Worm (Caenorhabditis elegans) whole organism, L3 larva: ENCODE results near the gene F07C6.4.

Source experiments
- ZK546.5 ChIP-seq: sonication (generic microtip); optimal IDR thresholded peaks from 2 replicates; lab custom pipeline; 2017; ENCODE audit warnings: missing biosample characterization, missing genetic modification characterization
- aly-2 ChIP-seq: fragments of 150-350 bp; optimal IDR thresholded peaks from 2 replicates; lab custom pipeline; 2014; ENCODE audit warnings: missing biosample characterization, missing genetic modification characterization
- ama-1 ChIP-seq: fragments of 150-350 bp; optimal IDR thresholded peaks from 2 replicates; lab custom pipeline; 2018
- ceh-16 ChIP-seq: sonication (generic microtip); optimal IDR thresholded peaks from 2 replicates; lab custom pipeline; 2017; ENCODE audit warnings: missing biosample characterization, missing genetic modification characterization
- ceh-28 ChIP-seq: fragments of 150-350 bp; optimal IDR thresholded peaks from 2 replicates; lab custom pipeline; 2014; ENCODE audit warnings: missing biosample characterization, missing genetic modification reagents, missing genetic modification characterization
- ceh-82 ChIP-seq: fragments of 150-350 bp; optimal IDR thresholded peaks from 2 replicates; lab custom pipeline; 2014; ENCODE audit warnings: missing biosample characterization, missing genetic modification characterization
- ceh-9 ChIP-seq: sonication (generic microtip); optimal IDR thresholded peaks from 2 replicates; lab custom pipeline; 2018; ENCODE audit warnings: missing biosample characterization, missing genetic modification characterization
- egl-27 ChIP-seq: sonication (generic microtip); optimal IDR thresholded peaks from 4 replicates; lab custom pipeline; 2017; ENCODE audit warnings: missing biosample characterization, missing genetic modification reagents, missing genetic modification characterization
- egl-5 ChIP-seq: fragments of 150-350 bp; optimal IDR thresholded peaks from 2 replicates; lab custom pipeline; 2017; ENCODE audit warnings: missing biosample characterization, missing genetic modification reagents, missing genetic modification characterization, inconsistent platforms
- elt-1 ChIP-seq: fragments of 150-350 bp; optimal IDR thresholded peaks from 2 replicates; lab custom pipeline; 2014; ENCODE audit warnings: missing biosample characterization, missing genetic modification characterization
- elt-2 ChIP-seq: sonication (generic microtip); optimal IDR thresholded peaks from 2 replicates; lab custom pipeline; 2016; ENCODE audit warnings: missing genetic modification reagents, mild to moderate bottlenecking, missing genetic modification characterization, missing compliant biosample characterization
- fkh-10 ChIP-seq: sonication (generic microtip); optimal IDR thresholded peaks from 2 replicates; lab custom pipeline; 2017; ENCODE audit warnings: missing biosample characterization, missing genetic modification reagents, missing genetic modification characterization
- fos-1 ChIP-seq: fragments of 150-350 bp; optimal IDR thresholded peaks from 2 replicates; lab custom pipeline; 2014; ENCODE audit warnings: missing biosample characterization, missing genetic modification characterization
- hmg-11 ChIP-seq: sonication (generic microtip); optimal IDR thresholded peaks from 2 replicates; lab custom pipeline; 2016; ENCODE audit warnings: missing genetic modification characterization, missing compliant biosample characterization
- jun-1 ChIP-seq: fragments of 150-350 bp; optimal IDR thresholded peaks from 2 replicates; lab custom pipeline; 2014; ENCODE audit warnings: missing biosample characterization, missing genetic modification reagents, missing genetic modification characterization
- lin-39 ChIP-seq: fragments of 150-350 bp; optimal IDR thresholded peaks from 2 replicates; lab custom pipeline; 2018; ENCODE audit warnings: missing biosample characterization, missing genetic modification reagents, missing genetic modification characterization
- mdl-1 ChIP-seq: fragments of 150-350 bp; optimal IDR thresholded peaks from 2 replicates; lab custom pipeline; 2014; ENCODE audit warnings: missing biosample characterization, missing genetic modification characterization
- mml-1 ChIP-seq: fragments of 150-350 bp; sonication (generic microtip); optimal IDR thresholded peaks from 3 replicates; lab custom pipeline; 2014; ENCODE audit warnings: missing biosample characterization, missing genetic modification characterization
- nfya-1 ChIP-seq: sonication (generic microtip); optimal IDR thresholded peaks from 2 replicates; lab custom pipeline; 2017; ENCODE audit warnings: missing genetic modification characterization, mild to moderate bottlenecking, missing compliant biosample characterization, antibody characterized with exemption, moderate library complexity; ENCODE audit not compliant: insufficient read depth
- nhr-12 ChIP-seq: fragments of 150-350 bp; optimal IDR thresholded peaks from 2 replicates; lab custom pipeline; 2014; ENCODE audit warnings: missing biosample characterization, missing genetic modification characterization
- nhr-23 ChIP-seq: fragments of 150-350 bp; optimal IDR thresholded peaks from 2 replicates; lab custom pipeline; 2014; ENCODE audit warnings: missing biosample characterization, missing genetic modification reagents, missing genetic modification characterization
- nhr-25 ChIP-seq: sonication (generic microtip); optimal IDR thresholded peaks from 2 replicates; lab custom pipeline; 2017; ENCODE audit warnings: missing biosample characterization, missing genetic modification characterization
- nhr-28 ChIP-seq: fragments of 150-350 bp; optimal IDR thresholded peaks from 2 replicates; lab custom pipeline; 2014; ENCODE audit warnings: missing biosample characterization, missing genetic modification characterization
- nhr-43 ChIP-seq: sonication (generic microtip); optimal IDR thresholded peaks from 2 replicates; lab custom pipeline; 2016; ENCODE audit warnings: mild to moderate bottlenecking, missing genetic modification characterization, missing compliant biosample characterization; ENCODE audit not compliant: poor library complexity, severe bottlenecking
- pha-4 ChIP-seq: fragments of 150-350 bp; optimal IDR thresholded peaks from 2 replicates; lab custom pipeline; 2014; ENCODE audit warnings: missing biosample characterization, missing genetic modification reagents, missing genetic modification characterization
- pqm-1 ChIP-seq: fragments of 150-350 bp; optimal IDR thresholded peaks from 2 replicates; lab custom pipeline; 2017; ENCODE audit warnings: missing biosample characterization, missing genetic modification characterization, inconsistent platforms
- sea-2 ChIP-seq: fragments of 150-350 bp; sonication (generic microtip); optimal IDR thresholded peaks from 4 replicates; lab custom pipeline; 2014; ENCODE audit warnings: missing biosample characterization, missing genetic modification reagents, missing genetic modification characterization
- skn-1 ChIP-seq: fragments of 150-350 bp; optimal IDR thresholded peaks from 2 replicates; lab custom pipeline; 2014; ENCODE audit warnings: missing biosample characterization, missing genetic modification characterization
- snpc-4 ChIP-seq: fragments of 150-350 bp; optimal IDR thresholded peaks from 2 replicates; lab custom pipeline; 2014; ENCODE audit warnings: missing biosample characterization, missing genetic modification characterization
- unc-39 ChIP-seq: sonication (generic microtip); optimal IDR thresholded peaks from 4 replicates; lab custom pipeline; 2017; ENCODE audit warnings: missing biosample characterization, missing genetic modification characterization
- unc-62 ChIP-seq: fragments of 150-350 bp; sonication (generic microtip); optimal IDR thresholded peaks from 4 replicates; lab custom pipeline; 2014; ENCODE audit warnings: missing biosample characterization, missing genetic modification reagents, missing genetic modification characterization
- zag-1 ChIP-seq: fragments of 150-350 bp; optimal IDR thresholded peaks from 2 replicates; lab custom pipeline; 2014; ENCODE audit warnings: missing biosample characterization, missing genetic modification characterization
- ztf-11 ChIP-seq: fragments of 150-350 bp; optimal IDR thresholded peaks from 2 replicates; lab custom pipeline; 2014; ENCODE audit warnings: missing biosample characterization, missing genetic modification characterization

Gene F07C6.4

DNA sequence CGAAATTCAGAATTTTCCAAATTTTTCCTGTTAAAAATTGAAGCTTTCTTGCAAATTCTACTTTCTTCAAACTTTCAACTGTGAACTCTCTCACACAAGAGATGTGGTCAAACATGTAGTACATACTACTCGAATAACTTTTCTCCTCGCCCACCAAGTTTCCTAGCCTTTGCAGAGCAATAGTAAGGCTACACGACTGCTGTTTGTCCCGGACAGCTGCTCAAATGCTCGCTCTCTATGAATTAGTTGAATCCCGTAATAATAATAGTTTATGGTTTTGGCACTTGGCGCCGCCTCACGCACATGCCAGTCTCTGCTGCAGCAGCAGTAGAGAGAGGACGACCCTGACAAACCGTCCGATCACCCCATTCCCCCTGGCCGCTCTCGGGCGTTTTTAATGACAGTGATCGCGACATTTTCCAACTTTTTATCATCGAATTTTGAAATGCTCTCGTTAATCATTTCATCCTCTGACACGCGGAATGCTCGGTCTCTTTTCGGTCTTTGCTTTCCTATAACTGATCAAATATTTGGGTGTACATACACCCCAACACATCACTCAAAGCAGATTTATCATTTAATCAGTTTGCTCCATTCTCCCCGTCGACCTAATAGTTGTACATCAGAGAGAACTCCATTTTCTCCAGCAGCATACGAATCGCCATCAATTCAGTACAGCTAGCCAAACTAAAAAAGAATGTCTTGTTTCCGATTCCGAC lies 28.1 kb downstream of the F07C6.4 start (continued):
- TF ChIP-seq ceh-16 (tag; lab: Kevin White, UChicago), result no peak

DNA sequence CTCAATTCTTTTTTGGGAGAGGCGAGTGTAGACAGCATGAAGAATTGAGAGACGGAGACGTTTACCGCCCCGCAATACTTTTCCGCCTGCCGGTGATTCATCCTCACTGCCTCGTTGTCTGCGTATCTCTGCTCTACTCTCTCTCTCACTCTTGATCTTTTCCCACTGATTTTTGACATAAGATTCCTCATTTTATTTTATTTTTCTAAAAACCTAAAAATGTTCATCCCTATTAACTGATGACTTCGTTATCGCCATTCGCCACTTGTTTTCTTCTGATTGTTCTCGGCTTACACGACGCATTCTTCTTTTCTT lies 28.6 kb downstream of the F07C6.4 start:
- TF ChIP-seq sea-2 (no peak), pha-4 (tag; lab: Kevin White, UChicago) (peak; percentile 39), nhr-23 (tag; lab: Kevin White, UChicago) (peak; percentile 35), lin-39 (no peak), nhr-12 (no peak), skn-1 (tag; lab: Kevin White, UChicago) (no peak), nfya-1 (tag; lab: Kevin White, UChicago) (peak; percentile 33), ceh-9 (no peak), ceh-28 (tag; lab: Kevin White, UChicago) (no peak), elt-1 (tag; lab: Kevin White, UChicago) (no peak)

DNA sequence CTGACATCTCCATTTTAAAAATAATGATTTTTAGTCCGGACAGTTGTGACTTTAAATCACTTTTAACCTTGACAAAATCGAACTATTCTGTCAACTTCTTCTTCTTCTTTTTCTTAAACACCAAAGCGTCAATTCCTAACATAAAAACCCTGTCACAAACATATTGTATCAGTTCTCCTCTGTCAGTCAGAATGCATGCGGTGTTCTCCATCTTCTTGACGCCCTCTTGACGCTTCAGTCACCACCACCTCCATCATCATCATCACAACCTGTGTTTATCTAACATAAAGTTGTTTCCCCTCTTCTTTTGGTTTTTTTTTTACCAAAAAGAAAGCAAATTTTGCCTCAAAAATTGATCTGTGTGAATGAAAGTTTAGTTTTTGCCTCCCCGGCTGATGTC lies 29.6 kb downstream of the F07C6.4 start:
- TF ChIP-seq nhr-43, result no peak
- TF ChIP-seq mdl-1 (tag; lab: Kevin White, UChicago), result no peak
- TF ChIP-seq nhr-25 (tag; lab: Kevin White, UChicago), result peak; percentile 11

DNA sequence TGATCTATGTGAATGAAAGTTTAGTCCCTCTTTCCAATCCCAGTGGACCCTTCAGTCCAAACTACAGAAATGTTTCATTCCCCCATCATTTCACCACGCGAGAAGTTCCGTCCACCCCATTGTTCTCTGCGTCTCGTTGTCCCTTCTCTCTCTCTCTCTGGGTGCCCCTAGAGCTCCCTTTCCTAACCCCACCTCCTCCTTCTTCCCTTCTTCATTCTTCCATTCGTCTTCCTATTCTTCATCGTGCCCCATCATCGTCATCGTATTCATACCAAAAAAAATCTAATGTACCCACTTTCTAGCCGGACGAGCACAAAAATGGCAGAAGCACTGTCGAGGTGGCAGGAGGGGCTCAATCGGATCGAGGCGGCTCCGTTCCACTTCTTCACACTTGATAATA lies 30.5 kb downstream of the F07C6.4 start, which contains the start of gene M02B1.3:
TSS of gene M02B1.3 (plus strand) at position 301 of the 400 bp plus-strand sequence.
- TF ChIP-seq nfya-1 (tag; lab: Kevin White, UChicago) (peak; percentile 31), mml-1 (no peak), sea-2 (no peak), lin-39 (peak; percentile 7)

DNA sequence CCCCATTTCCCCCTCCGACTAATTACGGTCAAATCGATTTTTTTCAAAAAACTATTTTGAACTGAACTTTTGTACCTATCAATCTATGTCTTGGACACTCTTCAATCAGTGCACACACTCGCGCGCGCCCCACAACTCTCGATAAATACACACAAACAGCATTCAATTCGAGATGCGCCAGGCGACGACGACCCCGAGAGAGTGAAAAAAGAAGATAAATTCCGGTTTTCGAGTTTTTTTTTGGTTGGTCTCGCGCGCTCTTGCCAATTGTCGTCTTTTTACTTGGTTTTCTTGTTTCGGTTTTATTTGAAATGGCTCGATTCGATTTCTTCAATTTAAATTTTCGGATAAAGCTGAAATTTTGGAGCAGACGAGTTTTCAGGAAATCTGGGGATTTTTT lies 34.6 kb downstream of the F07C6.4 start:
- TF ChIP-seq elt-1 (tag; lab: Kevin White, UChicago) (no peak), unc-39 (tag; lab: Kevin White, UChicago) (no peak), hmg-11 (tag; lab: Kevin White, UChicago) (peak; percentile 40), elt-2 (tag; lab: Kevin White, UChicago) (peak; percentile 17), nhr-23 (tag; lab: Kevin White, UChicago) (no peak), egl-27 (no peak), snpc-4 (tag; lab: Kevin White, UChicago) (no peak), pha-4 (tag; lab: Kevin White, UChicago) (peak; percentile 62), egl-5 (tag; lab: Kevin White, UChicago) (no peak), ztf-11 (no peak), nfya-1 (tag; lab: Kevin White, UChicago) (peak; percentile 17), zag-1 (no peak), nhr-25 (tag; lab: Kevin White, UChicago) (peak; percentile 5), mml-1 (no peak), ama-1 (lab: Kevin White, UChicago) (no peak)

DNA sequence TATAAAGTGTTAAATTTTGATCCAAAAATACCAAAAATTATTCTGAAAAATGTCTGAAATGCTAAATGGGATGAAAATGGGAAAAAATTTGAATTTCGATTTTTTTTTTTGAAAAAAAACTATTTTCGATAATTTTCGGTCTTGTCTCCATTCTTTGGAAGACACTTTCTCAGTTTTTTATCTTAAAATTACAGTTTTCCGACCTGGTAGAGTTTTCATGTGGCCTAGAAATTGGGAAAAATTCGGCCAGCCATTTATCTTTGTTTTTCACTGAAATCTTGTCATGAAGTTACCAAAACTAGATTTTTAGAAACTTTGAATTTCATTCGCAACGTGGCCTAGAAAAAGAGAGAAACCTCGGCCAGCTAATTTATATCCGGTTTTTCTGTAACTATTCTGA lies 35.1 kb downstream of the F07C6.4 start:
- TF ChIP-seq ama-1 (lab: Kevin White, UChicago) (no peak), nhr-12 (no peak), nhr-28 (tag; lab: Kevin White, UChicago) (no peak), unc-62 (GFP tag; lab: Kevin White, UChicago) (no peak), elt-2 (tag; lab: Kevin White, UChicago) (no peak), ZK546.5 (tag; lab: Kevin White, UChicago) (no peak)

DNA sequence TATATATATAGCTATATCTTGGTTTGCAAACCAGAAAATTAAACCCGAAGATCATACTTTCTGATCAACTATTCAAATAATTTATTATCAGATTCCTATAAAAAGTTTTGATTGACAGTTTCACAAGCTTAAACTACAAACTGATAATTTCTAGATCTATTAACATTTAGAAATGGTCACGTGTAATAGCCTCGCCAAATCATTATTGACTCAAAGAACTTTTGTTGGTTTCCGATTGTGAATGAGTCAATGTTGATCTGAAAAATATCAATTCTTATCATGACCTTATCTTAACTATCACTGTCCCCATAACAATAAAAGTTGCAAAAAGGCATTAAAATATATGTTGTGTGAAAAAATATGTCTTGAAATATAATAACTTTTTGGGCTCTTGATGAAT lies 36.4 kb downstream of the F07C6.4 start:
- peak; percentile 95 for TF ChIP-seq pqm-1 (tag; lab: Kevin White, UChicago)
- peak; percentile 80 for TF ChIP-seq jun-1 (tag; lab: Kevin White, UChicago)
- peak; percentile 22 for TF ChIP-seq skn-1 (tag; lab: Kevin White, UChicago)
- TF ChIP-seq nfya-1 (tag; lab: Kevin White, UChicago), result no peak
- no peak for TF ChIP-seq nhr-28 (tag; lab: Kevin White, UChicago)
- TF ChIP-seq aly-2, result no peak
- TF ChIP-seq ceh-28 (tag; lab: Kevin White, UChicago), result no peak
- peak; percentile 98 for TF ChIP-seq elt-2 (tag; lab: Kevin White, UChicago)
- TF ChIP-seq ceh-82 (tag; lab: Kevin White, UChicago), result no peak
- no peak for TF ChIP-seq fkh-10 (GFP tag; lab: Kevin White, UChicago)
- TF ChIP-seq mdl-1 (tag; lab: Kevin White, UChicago), result no peak
- no peak for TF ChIP-seq ceh-16 (tag; lab: Kevin White, UChicago)
- peak; percentile 86 for TF ChIP-seq pha-4 (tag; lab: Kevin White, UChicago)
- no peak for TF ChIP-seq egl-5 (tag; lab: Kevin White, UChicago)
- TF ChIP-seq fos-1 (tag; lab: Kevin White, UChicago), result peak; percentile 53
